Worm (Caenorhabditis elegans) whole organism, late embryonic: ENCODE results near the gene Y57G7A.6.

Source experiments
- C08G9.2 ChIP-seq: sonication (generic microtip); optimal IDR thresholded peaks from 2 replicates; lab custom pipeline; 2016; ENCODE audit warnings: mild to moderate bottlenecking, missing genetic modification characterization, moderate library complexity, missing compliant biosample characterization
- C38D4.7 ChIP-seq: fragments of 200-800 bp; sonication (Bioruptor generic); optimal IDR thresholded peaks from 2 replicates; lab custom pipeline; 2018; ENCODE audit warnings: mild to moderate bottlenecking, missing genetic modification characterization, moderate library complexity, missing compliant biosample characterization
- K02D7.2 ChIP-seq: sonication (generic microtip); optimal IDR thresholded peaks from 2 replicates; lab custom pipeline; 2017; ENCODE audit warnings: mild to moderate bottlenecking, missing genetic modification characterization, missing compliant biosample characterization
- K09A11.1 ChIP-seq: sonication (generic microtip); optimal IDR thresholded peaks from 2 replicates; lab custom pipeline; 2017; ENCODE audit warnings: antibody characterized with exemption, mild to moderate bottlenecking, missing genetic modification characterization, missing compliant biosample characterization; ENCODE audit not compliant: insufficient read depth
- T23F11.4 ChIP-seq: fragments of 200-800 bp; sonication (Bioruptor generic); optimal IDR thresholded peaks from 2 replicates; lab custom pipeline; 2018; ENCODE audit warnings: mild to moderate bottlenecking, missing genetic modification characterization, missing compliant biosample characterization
- ahr-1 ChIP-seq: sonication (generic microtip); optimal IDR thresholded peaks from 2 replicates; lab custom pipeline; 2016; ENCODE audit warnings: missing genetic modification characterization, missing compliant biosample characterization
- ama-1 ChIP-seq: fragments of 150-350 bp; optimal IDR thresholded peaks from 2 replicates; lab custom pipeline; 2014
- ceh-18 ChIP-seq: sonication (generic microtip); optimal IDR thresholded peaks from 2 replicates; lab custom pipeline; 2016; ENCODE audit warnings: missing genetic modification characterization, missing compliant biosample characterization
- ceh-2 ChIP-seq: sonication (generic microtip); optimal IDR thresholded peaks from 2 replicates; lab custom pipeline; 2016; ENCODE audit warnings: missing genotype, missing genetic modification characterization, missing compliant biosample characterization
- ceh-22 ChIP-seq: sonication (generic microtip); optimal IDR thresholded peaks from 2 replicates; lab custom pipeline; 2017; ENCODE audit warnings: missing biosample characterization, missing genetic modification characterization
- ceh-31 ChIP-seq: sonication (generic microtip); optimal IDR thresholded peaks from 2 replicates; lab custom pipeline; 2016; ENCODE audit warnings: missing genetic modification characterization, missing compliant biosample characterization
- ceh-9 ChIP-seq: sonication (generic microtip); optimal IDR thresholded peaks from 2 replicates; lab custom pipeline; 2016; ENCODE audit warnings: mild to moderate bottlenecking, missing genetic modification characterization, inconsistent platforms, missing compliant biosample characterization
- dve-1 ChIP-seq: sonication (generic microtip); optimal IDR thresholded peaks from 2 replicates; lab custom pipeline; 2017; ENCODE audit warnings: antibody characterized with exemption, mild to moderate bottlenecking, missing genetic modification characterization, missing compliant biosample characterization
- elt-2 ChIP-seq: sonication (generic microtip); optimal IDR thresholded peaks from 2 replicates; lab custom pipeline; 2016; ENCODE audit warnings: missing genetic modification reagents, missing genetic modification characterization, missing compliant biosample characterization
- ets-4 ChIP-seq: sonication (generic microtip); optimal IDR thresholded peaks from 2 replicates; lab custom pipeline; 2016; ENCODE audit warnings: missing genetic modification characterization, missing compliant biosample characterization
- eyg-1 ChIP-seq: sonication (generic microtip); optimal IDR thresholded peaks from 2 replicates; lab custom pipeline; 2016; ENCODE audit warnings: missing genotype, missing genetic modification characterization, missing compliant biosample characterization
- fkh-6 ChIP-seq: sonication (generic microtip); optimal IDR thresholded peaks from 2 replicates; lab custom pipeline; 2016; ENCODE audit warnings: missing genetic modification characterization, missing compliant biosample characterization
- hlh-13 ChIP-seq: fragments of 200-800 bp; sonication (Bioruptor generic); optimal IDR thresholded peaks from 2 replicates; lab custom pipeline; 2018; ENCODE audit warnings: mild to moderate bottlenecking, missing genetic modification characterization, missing compliant biosample characterization
- hlh-6 ChIP-seq: sonication (generic microtip); optimal IDR thresholded peaks from 2 replicates; lab custom pipeline; 2016; ENCODE audit warnings: missing genotype, missing genetic modification characterization, missing compliant biosample characterization
- lin-11 ChIP-seq: fragments of 200-800 bp; sonication (Bioruptor generic); optimal IDR thresholded peaks from 2 replicates; lab custom pipeline; 2018; ENCODE audit warnings: mild to moderate bottlenecking, missing genetic modification characterization, missing compliant biosample characterization
- nfya-1 ChIP-seq: sonication (generic microtip); optimal IDR thresholded peaks from 2 replicates; lab custom pipeline; 2017; ENCODE audit warnings: missing genetic modification characterization, mild to moderate bottlenecking, missing compliant biosample characterization, antibody characterized with exemption, moderate library complexity
- nhr-11 ChIP-seq: fragments of 150-350 bp; optimal IDR thresholded peaks from 2 replicates; lab custom pipeline; 2014; ENCODE audit warnings: missing biosample characterization, missing genetic modification characterization
- nhr-232 ChIP-seq: sonication (generic microtip); optimal IDR thresholded peaks from 2 replicates; lab custom pipeline; 2016; ENCODE audit warnings: missing genetic modification characterization, missing compliant biosample characterization
- pax-1 ChIP-seq: fragments of 150-350 bp; optimal IDR thresholded peaks from 2 replicates; lab custom pipeline; 2014; ENCODE audit warnings: missing biosample characterization, missing genetic modification characterization
- pha-2 ChIP-seq: sonication (generic microtip); optimal IDR thresholded peaks from 2 replicates; lab custom pipeline; 2017; ENCODE audit warnings: mild to moderate bottlenecking, missing genetic modification characterization, missing compliant biosample characterization
- pqm-1 ChIP-seq: sonication (generic microtip); optimal IDR thresholded peaks from 2 replicates; lab custom pipeline; 2016; ENCODE audit warnings: missing genetic modification characterization, missing compliant biosample characterization
- pros-1 ChIP-seq: fragments of 150-350 bp; optimal IDR thresholded peaks from 2 replicates; lab custom pipeline; 2014; ENCODE audit warnings: missing biosample characterization, missing genetic modification reagents, missing genetic modification characterization
- ref-2 ChIP-seq: sonication (generic microtip); optimal IDR thresholded peaks from 2 replicates; lab custom pipeline; 2016; ENCODE audit warnings: missing genetic modification characterization, missing compliant biosample characterization
- rnt-1 ChIP-seq: sonication (generic microtip); optimal IDR thresholded peaks from 2 replicates; lab custom pipeline; 2016; ENCODE audit warnings: missing genetic modification characterization, missing compliant biosample characterization
- sdc-2 ChIP-seq: sonication (generic microtip); optimal IDR thresholded peaks from 2 replicates; lab custom pipeline; 2016; ENCODE audit warnings: missing genotype, missing genetic modification characterization, missing compliant biosample characterization
- sox-2 ChIP-seq: fragments of 200-800 bp; sonication (Bioruptor generic); IDR thresholded peaks from 2 replicates; pipeline ENCODE4 v1.3.6; 2022; ENCODE audit warnings: missing genetic modification reagents, missing genetic modification characterization, missing compliant biosample characterization
- sox-4 ChIP-seq: sonication (generic microtip); optimal IDR thresholded peaks from 2 replicates; lab custom pipeline; 2017; ENCODE audit warnings: mild to moderate bottlenecking, missing genetic modification characterization, inconsistent platforms, missing compliant biosample characterization
- syd-9 ChIP-seq: sonication (generic microtip); optimal IDR thresholded peaks from 2 replicates; lab custom pipeline; 2016; ENCODE audit warnings: mild to moderate bottlenecking, missing genetic modification characterization, moderate library complexity, missing compliant biosample characterization
- tbx-7 ChIP-seq: sonication (generic microtip); optimal IDR thresholded peaks from 2 replicates; lab custom pipeline; 2016; ENCODE audit warnings: missing genotype, missing genetic modification characterization, missing compliant biosample characterization
- unc-3 ChIP-seq, 2 experiments: fragments of 200-800 bp in 1 of 2; sonication (Bioruptor generic) in 1 of 2; sonication (generic microtip) in 1 of 2; conservative IDR thresholded peaks in 1 of 2; optimal IDR thresholded peaks in 1 of 2; 2 replicates each; pipeline versions ENCODE4 v1.3.6 to Lab custom; 2016 to 2022; ENCODE audit warnings: missing compliant biosample characterization in 2 of 2, missing genetic modification characterization in 2 of 2, missing genetic modification reagents in 1 of 2
- unc-42 ChIP-seq: sonication (generic microtip); optimal IDR thresholded peaks from 2 replicates; lab custom pipeline; 2016; ENCODE audit warnings: missing genotype, missing genetic modification characterization, missing compliant biosample characterization
- unc-55 ChIP-seq: sonication (generic microtip); optimal IDR thresholded peaks from 2 replicates; lab custom pipeline; 2017; ENCODE audit warnings: missing biosample characterization, missing genetic modification reagents, missing genetic modification characterization
- unc-86 ChIP-seq: sonication (generic microtip); optimal IDR thresholded peaks from 2 replicates; lab custom pipeline; 2016; ENCODE audit warnings: missing genetic modification characterization, missing compliant biosample characterization
- zip-5 ChIP-seq: sonication (generic microtip); optimal IDR thresholded peaks from 2 replicates; lab custom pipeline; 2016; ENCODE audit warnings: missing genetic modification characterization, missing compliant biosample characterization
- ztf-16 ChIP-seq: sonication (generic microtip); optimal IDR thresholded peaks from 2 replicates; lab custom pipeline; 2017; ENCODE audit warnings: missing genetic modification characterization, missing compliant biosample characterization

The Y57G7A.6 gene

DNA sequence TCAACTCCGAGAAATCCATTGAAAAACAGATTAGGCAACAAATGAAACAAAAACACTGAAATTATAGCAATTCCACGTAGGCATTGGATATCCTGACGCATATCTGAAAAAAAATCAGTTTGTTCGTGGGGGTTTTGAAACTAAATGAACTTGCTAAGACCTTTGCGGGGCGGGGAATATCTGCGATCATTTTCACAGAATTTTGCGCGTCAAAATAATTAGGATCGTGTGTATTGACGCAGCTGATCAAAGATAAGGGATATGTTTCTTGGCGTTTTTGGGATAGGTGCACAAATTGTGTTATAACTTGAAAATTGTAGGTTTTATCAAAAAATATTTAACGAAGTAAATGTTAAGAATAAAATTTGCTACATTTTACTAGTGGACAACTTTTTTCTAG lies 18.6 kb downstream of the Y57G7A.6 start, which contains the start of gene oac-30:
TSS of gene oac-30 (minus strand) at position 101 of the 400 bp plus-strand sequence.
- TF ChIP-seq ama-1 (no peak), elt-2 (no peak), sdc-2 (tag; lab: Kevin White, UChicago) (no peak), ceh-31 (tag; lab: Kevin White, UChicago) (no peak), K02D7.2 (tag; lab: Kevin White, UChicago) (no peak), hlh-13 (GFP tag; lab: Kevin White, UChicago) (no peak), ets-4 (tag; lab: Kevin White, UChicago) (no peak), sox-2 (GFP tag; lab: Robert Waterston, UW) (no peak), dve-1 (no peak), unc-3 (GFP tag; conservative IDR thresholded peaks at IDR 0.05; lab: Robert Waterston, UW) (no peak), unc-3 (tag; optimal IDR thresholded peaks at IDR 0.05; lab: Kevin White, UChicago) (no peak), T23F11.4 (GFP tag; lab: Kevin White, UChicago) (no peak), ztf-16 (tag; lab: Kevin White, UChicago) (no peak), pha-2 (tag; lab: Kevin White, UChicago) (no peak), nhr-11 (no peak), tbx-7 (tag; lab: Kevin White, UChicago) (no peak), pqm-1 (tag; lab: Kevin White, UChicago) (no peak), C38D4.7 (GFP tag; lab: Kevin White, UChicago) (no peak), ahr-1 (tag; lab: Kevin White, UChicago) (no peak), hlh-6 (no peak)

DNA sequence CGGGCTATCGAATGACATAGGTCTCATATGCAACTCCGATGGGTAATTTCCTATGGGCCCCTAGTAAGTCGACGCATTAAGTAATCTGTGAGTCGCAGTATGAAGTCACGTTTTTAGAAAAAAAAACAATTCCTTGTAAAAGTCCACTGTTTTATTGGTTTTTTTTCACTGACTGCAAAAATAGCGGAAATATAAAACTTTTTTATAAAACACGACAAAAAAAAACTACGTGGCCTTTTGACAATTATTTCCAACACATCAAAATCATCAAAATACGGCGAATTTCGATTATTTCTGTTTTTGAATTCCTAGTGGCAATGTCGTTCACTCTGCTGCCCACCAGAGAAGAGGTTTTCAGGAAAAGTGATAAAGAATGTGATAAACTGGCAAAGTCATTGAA lies 26.8 kb downstream of the Y57G7A.6 start, which contains the start of gene clpr-2:
TSS of gene clpr-2 (plus strand) at position 301 of the 400 bp plus-strand sequence.
- TF ChIP-seq ref-2, result no peak

- TF ChIP-seq ztf-16 (tag; lab: Kevin White, UChicago), result no peak
- TF ChIP-seq nhr-11, result no peak
- no peak for TF ChIP-seq dve-1
Observed at ce11 chrII:1256742-1257141, 28.7 kb downstream of the Y57G7A.6 start.

ce11 chrII:1255637-1256036 lies 29.8 kb downstream of the Y57G7A.6 start, which contains the start of gene clec-119:
TSS of gene clec-119 (plus strand) at chrII:1255937.
- no peak for TF ChIP-seq K02D7.2 (tag; lab: Kevin White, UChicago)
- no peak for TF ChIP-seq lin-11 (tag; lab: Kevin White, UChicago)
- no peak for TF ChIP-seq sox-2 (GFP tag; lab: Robert Waterston, UW)
- TF ChIP-seq, all 69 proteins: peak for 0

ce11 chrII:1252259-1252658 lies 33.2 kb downstream of the Y57G7A.6 start, which contains the start of gene lin-42:
TSS of gene lin-42 (minus strand) at chrII:1252359.
- TF ChIP-seq dve-1 (no peak), zip-5 (tag; lab: Kevin White, UChicago) (no peak), unc-42 (tag; lab: Kevin White, UChicago) (no peak), hlh-13 (GFP tag; lab: Kevin White, UChicago) (no peak), K09A11.1 (tag; lab: Kevin White, UChicago) (no peak), nfya-1 (tag; lab: Kevin White, UChicago) (no peak)

DNA sequence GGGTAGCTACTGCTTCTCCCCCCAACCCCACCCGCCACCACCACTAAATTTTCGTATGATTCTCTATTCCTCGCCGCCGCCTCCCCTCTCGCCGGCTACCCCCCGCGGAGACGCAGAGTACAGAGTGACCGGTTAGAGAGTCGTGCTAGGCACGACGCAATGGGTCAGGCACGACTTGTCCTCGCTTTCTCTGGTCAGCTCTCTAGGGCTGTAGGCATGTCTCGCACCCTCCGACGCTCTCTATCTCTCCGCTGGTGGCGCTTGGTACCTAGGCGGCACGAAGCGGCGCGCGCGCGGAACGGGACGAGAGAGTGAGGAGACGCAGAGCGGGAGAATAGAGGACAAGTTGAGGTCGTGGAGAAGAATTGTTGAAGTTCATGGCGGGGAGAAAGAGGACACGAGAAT lies 38.6 kb downstream of the Y57G7A.6 start:
- TF ChIP-seq K02D7.2 (tag; lab: Kevin White, UChicago) (no peak), dve-1 (peak; percentile 64), ztf-16 (tag; lab: Kevin White, UChicago) (peak; percentile 6), ceh-2 (tag; lab: Kevin White, UChicago) (peak; percentile 67), T23F11.4 (GFP tag; lab: Kevin White, UChicago) (peak; percentile 62), nhr-232 (tag; lab: Kevin White, UChicago) (no peak), eyg-1 (tag; lab: Kevin White, UChicago) (peak; percentile 16), ets-4 (tag; lab: Kevin White, UChicago) (peak; percentile 48), sox-4 (tag; lab: Kevin White, UChicago) (peak; percentile 23), pax-1 (tag; lab: Kevin White, UChicago) (no peak), sdc-2 (tag; lab: Kevin White, UChicago) (peak; percentile 54), unc-86 (tag; lab: Kevin White, UChicago) (peak; percentile 39), pqm-1 (tag; lab: Kevin White, UChicago) (no peak), unc-55 (GFP tag; lab: Kevin White, UChicago) (peak; percentile 88), ceh-18 (tag; lab: Kevin White, UChicago) (peak; percentile 68), ceh-22 (tag; lab: Kevin White, UChicago) (peak; percentile 51), ref-2 (peak; percentile 95), rnt-1 (peak; percentile 89), pha-2 (tag; lab: Kevin White, UChicago) (no peak), syd-9 (tag; lab: Kevin White, UChicago) (peak; percentile 18), hlh-6 (peak; percentile 66), C08G9.2 (tag; lab: Kevin White, UChicago) (peak; percentile 68), fkh-6 (tag; lab: Kevin White, UChicago) (peak; percentile 15), pros-1 (tag; lab: Kevin White, UChicago) (peak; percentile 90), ceh-9 (tag; lab: Kevin White, UChicago) (no peak)
